Worm (Caenorhabditis elegans) whole organism, L2 larva: ENCODE results near the gene srh-255.

Experiments
- aly-2 ChIP-seq: fragments of 150-350 bp; optimal IDR thresholded peaks from 2 replicates; lab custom pipeline; 2014; ENCODE audit warnings: missing biosample characterization, missing genetic modification characterization
- ama-1 ChIP-seq: fragments of 150-350 bp; optimal IDR thresholded peaks from 2 replicates; lab custom pipeline; 2018; ENCODE audit warnings: inconsistent platforms
- ceh-16 ChIP-seq: fragments of 150-350 bp; optimal IDR thresholded peaks from 2 replicates; lab custom pipeline; 2014; ENCODE audit warnings: missing biosample characterization, missing genetic modification characterization
- lin-39 ChIP-seq: fragments of 150-350 bp; optimal IDR thresholded peaks from 2 replicates; lab custom pipeline; 2014; ENCODE audit warnings: missing biosample characterization, missing genetic modification reagents, missing genetic modification characterization
- nhr-77 ChIP-seq: fragments of 150-350 bp; optimal IDR thresholded peaks from 2 replicates; lab custom pipeline; 2014; ENCODE audit warnings: missing biosample characterization, missing genetic modification characterization

ce11 chrV:17105483-17105882, 40.7 kb downstream of the srh-255 start, which contains the start of gene ZK218.7:
- no peak for TF ChIP-seq ceh-16 (tag; lab: Kevin White, UChicago)
- TF ChIP-seq lin-39 (tag; lab: Kevin White, UChicago): no peak
- no peak for TF ChIP-seq aly-2 (tag; lab: Kevin White, UChicago)
- no peak for TF ChIP-seq ama-1 (lab: Kevin White, UChicago)
- no peak for TF ChIP-seq nhr-77
